Fruit fly (Drosophila melanogaster): ENCODE results near the gene Sec61gamma.

The Sec61gamma gene

DNA sequence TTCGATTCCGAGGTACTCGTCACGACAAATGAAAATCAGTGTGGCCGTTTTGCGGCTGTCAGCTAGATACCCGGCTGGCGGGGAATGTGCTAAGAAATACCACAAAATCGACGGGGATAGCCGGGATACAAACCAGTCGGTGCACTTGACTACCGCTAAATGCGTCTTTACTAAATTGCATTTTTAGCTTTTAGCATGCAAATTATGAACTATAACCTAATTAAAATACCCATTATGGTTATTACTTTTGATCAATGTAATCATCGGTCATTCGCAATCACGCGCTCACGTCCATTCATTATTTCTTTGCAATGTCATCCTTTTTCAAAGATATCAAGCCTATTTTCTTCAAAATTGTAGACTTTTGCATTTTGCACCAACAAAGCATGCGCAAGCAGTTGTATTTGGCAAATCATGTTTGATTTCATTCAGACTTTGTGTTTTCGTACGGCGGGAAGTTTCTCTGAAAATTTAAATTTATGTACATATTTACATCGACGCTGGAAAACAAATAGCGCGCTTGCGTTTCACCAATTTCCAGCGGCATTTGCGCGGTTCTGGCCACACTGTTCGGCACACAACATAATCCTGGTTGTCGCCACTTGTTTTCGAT, 4.7 kb upstream of the Sec61gamma start, which contains the start of gene Rcd-1 (continued):
- TF ChIP-seq CG3847 (GFP tag; IDR thresholded peaks at IDR 0.05) (peak; percentile 15; the same call in 1 of the 2 replicates), bcd (GFP tag; optimal IDR thresholded peaks at IDR 0.05) (no peak), CG18619 (GFP tag; optimal IDR thresholded peaks at IDR 0.05) (peak; percentile 10), tna (GFP tag; IDR thresholded peaks at IDR 0.05; ENCODE audit: partially characterized antibody) (no peak), HmgZ (tag; optimal IDR thresholded peaks at IDR 0.05) (no peak), CG31224 (GFP tag; IDR thresholded peaks at IDR 0.05) (no peak), CG17361 (GFP tag; IDR thresholded peaks at IDR 0.05) (no peak), CG4617 (GFP tag; optimal IDR thresholded peaks at IDR 0.05; ENCODE audit: borderline replicate concordance) (no peak), CG10565 (GFP tag; optimal IDR thresholded peaks at IDR 0.05) (no peak), BEAF-32 (GFP tag; optimal IDR thresholded peaks at IDR 0.05) (peak; percentile 58), CG13894 (tag; optimal IDR thresholded peaks at IDR 0.05) (no peak), nom (GFP tag; optimal IDR thresholded peaks at IDR 0.05) (peak; percentile 11), CG10431 (GFP tag; optimal IDR thresholded peaks at IDR 0.05) (peak; percentile 52), Opbp (GFP tag; IDR thresholded peaks at IDR 0.05; ENCODE audit: partially characterized antibody) (0 out of 3 replicates have a peak, but pooled peaks have one; percentile 4), CG15011 (GFP tag; optimal IDR thresholded peaks at IDR 0.05) (no peak), CG34224 (GFP tag; IDR thresholded peaks at IDR 0.05; ENCODE audit: partially characterized antibody) (no peak), CG14050 (GFP tag; IDR thresholded peaks at IDR 0.05) (no peak), CG12659 (GFP tag; optimal IDR thresholded peaks at IDR 0.05) (peak; percentile 28), CG3726 (GFP tag; IDR thresholded peaks at IDR 0.05) (no peak), CG2116 (GFP tag; optimal IDR thresholded peaks at IDR 0.05) (peak; percentile 20), kni (GFP tag; optimal IDR thresholded peaks at IDR 0.05) (peak; percentile 2), MBD-R2 (GFP tag; IDR thresholded peaks at IDR 0.05) (peak; percentile 35; the same call in 1 of the 2 replicates), slbo (GFP tag; IDR thresholded peaks at IDR 0.05) (peak; percentile 22; the same call in 1 of the 2 replicates), tgo (GFP tag; IDR thresholded peaks at IDR 0.05) (no peak), Rfx (GFP tag; IDR thresholded peaks at IDR 0.05) (peak; percentile 34; the same call in 1 of the 2 replicates), phol (tag; optimal IDR thresholded peaks at IDR 0.05) (peak; percentile 16), prd (optimal IDR thresholded peaks at IDR 0.05) (no peak), prd (GFP tag; IDR thresholded peaks at IDR 0.05) (no peak), Dp (GFP tag; optimal IDR thresholded peaks at IDR 0.05) (peak; percentile 51), sob (GFP tag; IDR thresholded peaks at IDR 0.05) (no peak), Dad (GFP tag; optimal IDR thresholded peaks at IDR 0.05) (no peak), CG9609 (GFP tag; optimal IDR thresholded peaks at IDR 0.05) (no peak), CG33213 (GFP tag; optimal IDR thresholded peaks at IDR 0.05) (peak; percentile 24), Elba2 (GFP tag; optimal IDR thresholded peaks at IDR 0.05) (no peak), CG8290 (GFP tag; optimal IDR thresholded peaks at IDR 0.05) (no peak), CG8290 (tag; optimal IDR thresholded peaks at IDR 0.05) (peak in 1 of 2 experiments; percentile 35), CG33557 (GFP tag; optimal IDR thresholded peaks at IDR 0.05) (peak; percentile 22), CG15696 (tag; optimal IDR thresholded peaks at IDR 0.05) (no peak), NFAT (GFP tag; IDR thresholded peaks at IDR 0.05) (no peak), HLHmδ (GFP tag; optimal IDR thresholded peaks at IDR 0.05) (peak; percentile 34), Lim3 (GFP tag; IDR thresholded peaks at IDR 0.05) (no peak), sens (GFP tag) (peak; percentile 66), Deaf1 (tag; optimal IDR thresholded peaks at IDR 0.05) (no peak), CG1603 (tag; optimal IDR thresholded peaks at IDR 0.05) (peak; percentile 68), CG32772 (GFP tag; IDR thresholded peaks at IDR 0.05) (0 out of 2 replicates have a peak, but pooled peaks have one; percentile 18), Atf3 (GFP tag; optimal IDR thresholded peaks at IDR 0.05) (no peak), ken (GFP tag; IDR thresholded peaks at IDR 0.05) (no peak), vnd (GFP tag; IDR thresholded peaks at IDR 0.05; ENCODE audit: partially characterized antibody) (no peak), CoRest (tag; optimal IDR thresholded peaks at IDR 0.05) (peak; percentile 29), CG9727 (GFP tag; optimal IDR thresholded peaks at IDR 0.05) (peak; percentile 18)

Data from whole organism, embryonic.